Worm (Caenorhabditis elegans): ENCODE data around the gene sra-31.
A peak's percentile ranks its signal among the peaks of the same experiment; 100 is the strongest.

sra-31 gene

DNA sequence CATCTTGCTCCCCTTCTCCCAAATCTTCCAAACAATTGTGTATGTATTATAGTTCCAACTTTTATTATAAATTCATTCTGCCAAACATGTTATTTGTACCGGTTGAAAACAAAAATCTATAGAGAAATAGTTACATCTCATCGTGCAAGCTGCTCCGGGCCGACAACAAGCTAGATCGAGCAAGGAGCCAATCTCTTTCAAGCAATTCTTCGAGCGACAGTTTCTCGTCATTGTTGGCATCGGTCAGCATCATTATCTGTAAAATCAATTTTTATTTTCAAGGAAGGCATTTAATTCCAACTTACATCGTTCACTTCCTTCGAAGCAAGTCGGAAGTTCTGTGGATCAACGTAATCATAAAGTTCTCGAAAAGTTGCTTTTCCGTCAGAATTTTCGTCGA lies 12.7 kb upstream of the sra-31 start:
- TF ChIP-seq nhr-25 (tag; optimal IDR thresholded peaks at IDR 0.05) (no peak), ama-1 (optimal IDR thresholded peaks at IDR 0.05) (peak; percentile 70)

DNA sequence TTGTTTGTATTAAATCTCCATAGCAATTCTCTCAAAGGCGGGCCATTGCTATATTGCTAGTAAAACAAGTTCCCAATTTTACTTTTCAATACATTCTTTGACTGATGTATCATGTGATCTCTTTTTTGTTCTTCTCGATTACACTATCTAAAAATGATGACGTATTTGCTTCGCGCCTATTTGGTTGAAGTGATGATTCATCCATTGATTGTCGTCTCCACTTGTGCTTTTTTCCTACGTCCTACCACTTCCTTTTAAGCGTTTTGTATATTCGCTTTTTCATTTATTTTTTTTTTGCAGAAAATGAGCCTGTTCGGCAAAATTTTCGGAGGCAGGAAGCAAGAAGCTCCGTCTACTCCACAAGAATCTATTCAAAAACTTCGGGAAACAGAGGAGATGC lies 11.1 kb upstream of the sra-31 start, which contains the start of gene vps-32.1:
Gene vps-32.1, plus strand, starts transcription at position 301 of the 400 bp plus-strand sequence.
- TF ChIP-seq nhr-11 (tag; optimal IDR thresholded peaks at IDR 0.05) (no peak), pqm-1 (tag; optimal IDR thresholded peaks at IDR 0.05) (peak; percentile 49), pha-4 (tag; optimal IDR thresholded peaks at IDR 0.05) (peak; percentile 21), fos-1 (tag; optimal IDR thresholded peaks at IDR 0.05) (peak; percentile 19), lin-15B (tag; optimal IDR thresholded peaks at IDR 0.05) (no peak), elt-2 (tag; optimal IDR thresholded peaks at IDR 0.05) (no peak)

DNA sequence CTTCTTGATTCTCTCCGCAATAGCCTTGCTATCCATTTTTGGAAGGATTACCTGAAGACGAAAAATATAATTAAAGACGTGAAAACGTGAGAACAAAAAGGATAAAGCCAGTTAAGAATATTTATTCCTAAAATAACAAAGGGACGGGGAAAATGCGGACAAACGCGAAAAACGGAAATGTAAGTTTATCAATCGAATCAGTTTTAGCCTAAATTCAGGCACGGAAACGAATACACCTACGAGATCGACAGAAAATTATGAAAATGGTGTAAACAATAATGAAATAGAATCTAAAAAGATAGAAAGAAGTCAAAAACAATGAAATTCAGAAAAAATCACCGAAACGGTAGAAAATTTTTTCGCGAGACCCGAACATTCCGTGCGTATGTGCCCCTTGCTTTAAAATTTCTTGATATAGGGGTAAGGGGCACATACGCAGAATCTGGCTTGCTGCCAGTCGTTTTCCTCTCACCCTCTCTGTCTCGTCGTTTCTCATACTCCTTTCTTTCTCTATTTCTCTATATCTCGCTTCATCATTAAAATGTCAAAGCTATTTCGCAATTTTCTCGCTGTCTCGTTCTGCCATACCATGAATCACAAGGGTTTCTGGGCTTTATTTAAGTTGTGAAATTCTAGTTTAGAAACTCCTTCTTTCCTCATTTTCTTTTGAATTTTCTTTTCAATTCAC lies 10.5 kb upstream of the sra-31 start, which contains the start of gene icd-1:
Gene icd-1, minus strand, starts transcription at position 51 of the 688 bp plus-strand sequence.
- TF ChIP-seq nhr-12 (tag; optimal IDR thresholded peaks at IDR 0.05) (no peak), tbx-2 (tag; optimal IDR thresholded peaks at IDR 0.05) (peak; percentile 91), nhr-11 (tag; optimal IDR thresholded peaks at IDR 0.05) (peak; percentile 95), ceh-82 (tag; optimal IDR thresholded peaks at IDR 0.05) (peak; percentile 91), zag-1 (tag; optimal IDR thresholded peaks at IDR 0.05) (peak; percentile 71), pha-4 (tag; optimal IDR thresholded peaks at IDR 0.05) (peak; percentile 92), R02D3.7 (tag; optimal IDR thresholded peaks at IDR 0.05) (peak; percentile 89), ceh-28 (tag; optimal IDR thresholded peaks at IDR 0.05) (peak; percentile 93), eor-1 (tag; optimal IDR thresholded peaks at IDR 0.05) (peak in 1 of 2 experiments; percentile 75), unc-39 (tag; optimal IDR thresholded peaks at IDR 0.05) (no peak), ZK546.5 (tag; optimal IDR thresholded peaks at IDR 0.05) (peak; percentile 11), fkh-10 (GFP tag; optimal IDR thresholded peaks at IDR 0.05) (peak; percentile 64), daf-12 (tag; optimal IDR thresholded peaks at IDR 0.05) (no peak), egl-27 (tag; optimal IDR thresholded peaks at IDR 0.05) (peak; percentile 86), elt-2 (tag; optimal IDR thresholded peaks at IDR 0.05) (peak; percentile 84), nhr-23 (tag; optimal IDR thresholded peaks at IDR 0.05) (peak; percentile 97), fkh-2 (tag; optimal IDR thresholded peaks at IDR 0.05) (no peak), unc-62 (GFP tag; optimal IDR thresholded peaks at IDR 0.05) (peak; percentile 87), nhr-28 (tag; optimal IDR thresholded peaks at IDR 0.05) (no peak), lin-39 (tag; optimal IDR thresholded peaks at IDR 0.05) (peak; percentile 85), elt-1 (tag; optimal IDR thresholded peaks at IDR 0.05) (peak; percentile 58), sea-2 (GFP tag; optimal IDR thresholded peaks at IDR 0.05) (peak; percentile 63), nhr-77 (tag; optimal IDR thresholded peaks at IDR 0.05) (peak; percentile 63), elt-3 (tag; optimal IDR thresholded peaks at IDR 0.05) (no peak), aly-2 (tag; optimal IDR thresholded peaks at IDR 0.05) (peak; percentile 58), skn-1 (tag; optimal IDR thresholded peaks at IDR 0.05) (peak; percentile 68), lin-15B (tag; optimal IDR thresholded peaks at IDR 0.05) (peak; percentile 91), fos-1 (tag; optimal IDR thresholded peaks at IDR 0.05) (peak; percentile 87), nhr-76 (tag; optimal IDR thresholded peaks at IDR 0.05) (peak; percentile 11), nhr-67 (tag; optimal IDR thresholded peaks at IDR 0.05) (no peak), nhr-237 (tag; optimal IDR thresholded peaks at IDR 0.05) (no peak), nhr-43 (tag; optimal IDR thresholded peaks at IDR 0.05; ENCODE audit: poor library complexity, severe bottlenecking) (peak; percentile 94), mml-1 (tag; optimal IDR thresholded peaks at IDR 0.05) (no peak), snpc-4 (tag; optimal IDR thresholded peaks at IDR 0.05) (peak; percentile 91), mdl-1 (tag; optimal IDR thresholded peaks at IDR 0.05) (peak; percentile 64), hmg-11 (tag; optimal IDR thresholded peaks at IDR 0.05) (peak; percentile 84), nhr-25 (tag; optimal IDR thresholded peaks at IDR 0.05) (peak; percentile 94), ceh-16 (tag; optimal IDR thresholded peaks at IDR 0.05) (peak; percentile 26), egl-5 (tag; optimal IDR thresholded peaks at IDR 0.05) (peak; percentile 93), nfya-1 (tag; optimal IDR thresholded peaks at IDR 0.05; ENCODE audit: insufficient read depth) (peak; percentile 94), pqm-1 (tag; optimal IDR thresholded peaks at IDR 0.05) (peak; percentile 66), ztf-11 (tag; optimal IDR thresholded peaks at IDR 0.05) (no peak), ama-1 (optimal IDR thresholded peaks at IDR 0.05) (peak; percentile 71), ztf-4 (tag; optimal IDR thresholded peaks at IDR 0.05) (peak; percentile 83), jun-1 (tag; optimal IDR thresholded peaks at IDR 0.05) (peak; percentile 97), ceh-9 (tag; optimal IDR thresholded peaks at IDR 0.05) (no peak), lsy-12 (tag; optimal IDR thresholded peaks at IDR 0.05) (peak; percentile 95)
